Fruit fly (Drosophila melanogaster) S2 (cell line): ENCODE measurements around the gene arm.

Experiments used
- CG8478 ChIP-seq: fragments of >200 bp; optimal IDR thresholded peaks from 2 replicates; lab custom pipeline; 2018
- CTCF ChIP-seq, 2 experiments: fragments of >200 bp; optimal IDR thresholded peaks; 2 replicates each; lab custom pipeline; 2018

dm6 chrX:1909533-1909932 lies 9.1 kb upstream of the arm start:
- TF ChIP-seq CG8478 (lab: Kevin White, UChicago) (no peak), CTCF (optimal IDR thresholded peaks at IDR 0.05; lab: Kevin White, UChicago) (no peak)
